Fruit fly (Drosophila melanogaster): ENCODE measurements around the gene nmo.

The nmo gene

dm6 chr3L:8013865-8014216 lies 35.0 kb downstream of the nmo start (continued):
- TF ChIP-seq lz (GFP tag; optimal IDR thresholded peaks at IDR 0.05) = no peak
- TF ChIP-seq CG3032 (tag; optimal IDR thresholded peaks at IDR 0.05) = peak; percentile 69
- TF ChIP-seq OdsH (GFP tag; optimal IDR thresholded peaks at IDR 0.05) = no peak
- no peak for TF ChIP-seq pdm3 (GFP tag; optimal IDR thresholded peaks at IDR 0.05)
- no peak for TF ChIP-seq acj6 (GFP tag; optimal IDR thresholded peaks at IDR 0.05)
- TF ChIP-seq CG16779 (tag; optimal IDR thresholded peaks at IDR 0.05) = peak; percentile 73
- no peak for TF ChIP-seq CG11294 (GFP tag; IDR thresholded peaks at IDR 0.05)
- TF ChIP-seq Lpt (GFP tag; optimal IDR thresholded peaks at IDR 0.05) = peak; percentile 54
- peak; percentile 86 to 97 for TF ChIP-seq ss (GFP tag; optimal IDR thresholded peaks at IDR 0.05)
- peak; percentile 90 for TF ChIP-seq CG9139 (GFP tag; optimal IDR thresholded peaks at IDR 0.05)
- TF ChIP-seq CG6163 (GFP tag; IDR thresholded peaks at IDR 0.05) = peak; percentile 82; the same call in 2 of the 3 replicates
- TF ChIP-seq CG11762 (GFP tag; optimal IDR thresholded peaks at IDR 0.05; ENCODE audit: insufficient read depth) = peak; percentile 47
- TF ChIP-seq Gug (GFP tag; IDR thresholded peaks at IDR 0.05) = no peak
- TF ChIP-seq Ets96B (tag; optimal IDR thresholded peaks at IDR 0.05) = peak; percentile 74
- TF ChIP-seq svp (GFP tag) = no peak
- TF ChIP-seq CG10631 (GFP tag; optimal IDR thresholded peaks at IDR 0.05) = no peak
- TF ChIP-seq CG10669 (GFP tag; optimal IDR thresholded peaks at IDR 0.05) = peak; percentile 54
- peak; percentile 29 for TF ChIP-seq CG3919 (GFP tag; optimal IDR thresholded peaks at IDR 0.05)
- TF ChIP-seq spab (GFP tag; optimal IDR thresholded peaks at IDR 0.05) = peak; percentile 78
- no peak for TF ChIP-seq CG6854 (GFP tag; optimal IDR thresholded peaks at IDR 0.05)
- TF ChIP-seq CG8119 (GFP tag; IDR thresholded peaks at IDR 0.05) = peak; percentile 52; the same call in 2 of the 3 replicates
- TF ChIP-seq achi (GFP tag; optimal IDR thresholded peaks at IDR 0.05) = peak; percentile 18
- no peak for TF ChIP-seq topi (GFP tag; optimal IDR thresholded peaks at IDR 0.05)
- peak in 1 of 2 experiments; percentile 22 for TF ChIP-seq salr (GFP tag; optimal IDR thresholded peaks at IDR 0.05)

- TF ChIP-seq vri (GFP tag; optimal IDR thresholded peaks at IDR 0.05) (peak; percentile 85), fkh (GFP tag; optimal IDR thresholded peaks at IDR 0.05) (peak; percentile 92), lz (GFP tag; optimal IDR thresholded peaks at IDR 0.05) (no peak), Eip78C (GFP tag) (peak; percentile 32)
Measured at dm6 chr3L:8018665-8019070, 39.8 kb downstream of the nmo start.

dm6 chr3L:8024278-8025140 lies 45.7 kb downstream of the nmo start:
- TF ChIP-seq CG11762 (GFP tag; optimal IDR thresholded peaks at IDR 0.05; ENCODE audit: insufficient read depth) (peak; percentile 45), cyc (GFP tag; optimal IDR thresholded peaks at IDR 0.05) (peak; percentile 54), Eip75B (GFP tag; optimal IDR thresholded peaks at IDR 0.05) (peak; percentile 57), CG6163 (GFP tag; IDR thresholded peaks at IDR 0.05) (peak; percentile 73), svp (GFP tag) (peak; percentile 61), vri (GFP tag; optimal IDR thresholded peaks at IDR 0.05) (peak; percentile 29), ss (GFP tag; optimal IDR thresholded peaks at IDR 0.05) (peak in 1 of 2 experiments; percentile 48), Hr38 (GFP tag; optimal IDR thresholded peaks at IDR 0.05) (no peak), CG32006 (GFP tag; optimal IDR thresholded peaks at IDR 0.05) (peak; percentile 70), fd59A (GFP tag; optimal IDR thresholded peaks at IDR 0.05) (peak; percentile 45), CG10669 (GFP tag; optimal IDR thresholded peaks at IDR 0.05) (peak; percentile 49), esn (GFP tag; optimal IDR thresholded peaks at IDR 0.05) (peak; percentile 75), CG1621 (tag; optimal IDR thresholded peaks at IDR 0.05) (peak; percentile 25), CG16779 (tag; optimal IDR thresholded peaks at IDR 0.05) (peak; percentile 21), Eip78C (GFP tag) (peak; percentile 90), CG15336 (GFP tag; IDR thresholded peaks at IDR 0.05) (peak; percentile 78), Hr4 (GFP tag; optimal IDR thresholded peaks at IDR 0.05) (peak; percentile 65), Ets96B (tag; optimal IDR thresholded peaks at IDR 0.05) (peak; percentile 62), acj6 (GFP tag; optimal IDR thresholded peaks at IDR 0.05) (peak; percentile 72), spab (GFP tag; optimal IDR thresholded peaks at IDR 0.05) (peak; percentile 48), fkh (GFP tag; optimal IDR thresholded peaks at IDR 0.05) (peak; percentile 49), Eip93F (GFP tag; optimal IDR thresholded peaks at IDR 0.05) (no peak), CG6808 (GFP tag; optimal IDR thresholded peaks at IDR 0.05) (peak; percentile 54), CG8319 (GFP tag; optimal IDR thresholded peaks at IDR 0.05) (no peak), CG4318 (GFP tag; optimal IDR thresholded peaks at IDR 0.05) (peak; percentile 17), CG3032 (tag; optimal IDR thresholded peaks at IDR 0.05) (peak; percentile 50), dsx (GFP tag; optimal IDR thresholded peaks at IDR 0.05; ENCODE audit: poor library complexity, severe bottlenecking) (peak; percentile 25), CG7368 (GFP tag; optimal IDR thresholded peaks at IDR 0.05) (peak; percentile 11), lz (GFP tag; optimal IDR thresholded peaks at IDR 0.05) (peak; percentile 72), CG3919 (GFP tag; optimal IDR thresholded peaks at IDR 0.05) (peak; percentile 63), Hr39 (GFP tag; optimal IDR thresholded peaks at IDR 0.05) (peak; percentile 66), fd85E (GFP tag; optimal IDR thresholded peaks at IDR 0.05) (no peak)

All from whole organism, prepupa.